Worm (Caenorhabditis elegans) whole organism, L4 larva: ENCODE measurements around the gene F35H8.12.

Experiments
- F10B5.3 ChIP-seq: sonication (generic microtip); optimal IDR thresholded peaks from 2 replicates; lab custom pipeline; 2016; ENCODE audit warnings: mild to moderate bottlenecking, missing genetic modification characterization, missing compliant biosample characterization
- F37D6.2 ChIP-seq: sonication (generic microtip); optimal IDR thresholded peaks from 2 replicates; lab custom pipeline; 2016; ENCODE audit warnings: mild to moderate bottlenecking, missing genetic modification characterization, missing compliant biosample characterization
- T20F7.1 ChIP-seq: fragments of 200-800 bp; sonication (Bioruptor generic); optimal IDR thresholded peaks from 2 replicates; lab custom pipeline; 2018; ENCODE audit warnings: mild to moderate bottlenecking, missing genetic modification characterization, missing compliant biosample characterization
- T26A8.4 ChIP-seq: fragments of 200-800 bp; sonication (Bioruptor generic); IDR thresholded peaks from 2 replicates; pipeline ENCODE4 v1.3.6; 2022; ENCODE audit warnings: missing genetic modification characterization, missing compliant biosample characterization
- Y48G9A.11 ChIP-seq: fragments of 200-800 bp; sonication (Bioruptor generic); IDR thresholded peaks from 2 replicates; pipeline ENCODE4 v1.3.6; 2022; ENCODE audit warnings: missing genetic modification reagents, missing genetic modification characterization, missing compliant biosample characterization
- Y75B8A.6 ChIP-seq: fragments of 200-800 bp; sonication (Bioruptor generic); IDR thresholded peaks from 2 replicates; pipeline ENCODE4 v1.3.6; 2022; ENCODE audit warnings: missing genetic modification reagents, missing genetic modification characterization, missing compliant biosample characterization
- ZK337.2 ChIP-seq: fragments of 200-800 bp; sonication (Bioruptor generic); IDR thresholded peaks from 2 replicates; pipeline ENCODE4 v1.3.6; 2022; ENCODE audit warnings: missing genetic modification reagents, missing genetic modification characterization, missing compliant biosample characterization
- ZK546.5 ChIP-seq, 2 experiments: sonication (generic microtip); optimal IDR thresholded peaks; 2 replicates each; lab custom pipeline; 2017; ENCODE audit warnings: missing biosample characterization in 2 of 2, missing genetic modification characterization in 2 of 2
- ama-1 ChIP-seq: fragments of 150-350 bp; optimal IDR thresholded peaks from 2 replicates; lab custom pipeline; 2014; ENCODE audit warnings: inconsistent platforms, mixed read lengths
- ceh-44 ChIP-seq: fragments of 200-800 bp; sonication (Bioruptor generic); IDR thresholded peaks from 2 replicates; pipeline ENCODE4 v1.3.6; 2022; ENCODE audit warnings: missing genetic modification reagents, missing genetic modification characterization, missing compliant biosample characterization
- ceh-62 ChIP-seq: sonication (generic microtip); optimal IDR thresholded peaks from 2 replicates; lab custom pipeline; 2017; ENCODE audit warnings: missing biosample characterization, missing genetic modification characterization
- ceh-82 ChIP-seq: sonication (generic microtip); optimal IDR thresholded peaks from 2 replicates; lab custom pipeline; 2017; ENCODE audit warnings: missing biosample characterization, missing genetic modification characterization
- ces-1 ChIP-seq: fragments of 150-350 bp; sonication (generic microtip); optimal IDR thresholded peaks from 4 replicates; lab custom pipeline; 2014; ENCODE audit warnings: missing biosample characterization, missing genetic modification reagents, missing genetic modification characterization
- ctbp-1 ChIP-seq: fragments of 200-800 bp; sonication (Bioruptor generic); IDR thresholded peaks from 2 replicates; pipeline ENCODE4 v1.3.6; 2022; ENCODE audit warnings: missing genetic modification reagents, missing genetic modification characterization, missing compliant biosample characterization
- daf-12 ChIP-seq: fragments of 150-350 bp; optimal IDR thresholded peaks from 2 replicates; lab custom pipeline; 2014; ENCODE audit warnings: missing biosample characterization, missing genetic modification reagents, missing genetic modification characterization
- daf-8 ChIP-seq: fragments of 200-800 bp; sonication (Bioruptor generic); IDR thresholded peaks from 2 replicates; pipeline ENCODE4 v1.3.6; 2022; ENCODE audit warnings: missing genetic modification characterization, missing compliant biosample characterization
- dmd-9 ChIP-seq: fragments of 200-800 bp; sonication (Bioruptor generic); IDR thresholded peaks from 2 replicates; pipeline ENCODE4 v1.3.6; 2022; ENCODE audit warnings: missing genetic modification reagents, missing genetic modification characterization, missing compliant biosample characterization
- dve-1 ChIP-seq: sonication (generic microtip); optimal IDR thresholded peaks from 2 replicates; lab custom pipeline; 2017; ENCODE audit warnings: antibody characterized with exemption, mild to moderate bottlenecking, missing genetic modification characterization, missing compliant biosample characterization; ENCODE audit not compliant: insufficient read depth
- fos-1 ChIP-seq: fragments of 150-350 bp; optimal IDR thresholded peaks from 2 replicates; lab custom pipeline; 2014; ENCODE audit warnings: missing biosample characterization, missing genetic modification characterization
- hlh-11 ChIP-seq: fragments of 200-800 bp; sonication (Bioruptor generic); optimal IDR thresholded peaks from 2 replicates; lab custom pipeline; 2018; ENCODE audit warnings: mild to moderate bottlenecking, missing genetic modification characterization, missing compliant biosample characterization
- hmg-1.1 ChIP-seq: fragments of 200-800 bp; sonication (Bioruptor generic); IDR thresholded peaks from 2 replicates; pipeline ENCODE4 v1.3.6; 2022; ENCODE audit warnings: missing genetic modification reagents, missing genetic modification characterization, missing compliant biosample characterization
- jun-1 ChIP-seq: fragments of 150-350 bp; optimal IDR thresholded peaks from 2 replicates; lab custom pipeline; 2014; ENCODE audit warnings: missing biosample characterization, missing genetic modification reagents, missing genetic modification characterization
- lim-7 ChIP-seq: fragments of 200-800 bp; sonication (Bioruptor generic); IDR thresholded peaks from 2 replicates; pipeline ENCODE4 v1.3.6; 2022; ENCODE audit warnings: missing genetic modification characterization, missing compliant biosample characterization
- lin-1 ChIP-seq: fragments of 200-800 bp; sonication (Bioruptor generic); IDR thresholded peaks from 2 replicates; pipeline ENCODE4 v1.3.6; 2022; ENCODE audit warnings: missing genetic modification reagents, missing genetic modification characterization, missing compliant biosample characterization
- lin-13 ChIP-seq: fragments of 150-350 bp; optimal IDR thresholded peaks from 2 replicates; lab custom pipeline; 2014; ENCODE audit warnings: missing biosample characterization, missing genetic modification reagents, missing genetic modification characterization
- lin-29 ChIP-seq: fragments of 200-800 bp; sonication (Bioruptor generic); IDR thresholded peaks from 2 replicates; pipeline ENCODE4 v1.3.6; 2022; ENCODE audit warnings: missing genetic modification reagents, missing genetic modification characterization, missing compliant biosample characterization
- lin-38 ChIP-seq: fragments of 200-800 bp; sonication (Bioruptor generic); IDR thresholded peaks from 2 replicates; pipeline ENCODE4 v1.3.6; 2022; ENCODE audit warnings: missing genetic modification reagents, missing genetic modification characterization, missing compliant biosample characterization
- mdt-29 ChIP-seq: fragments of 200-800 bp; sonication (Bioruptor generic); IDR thresholded peaks from 2 replicates; pipeline ENCODE4 v1.3.6; 2022; ENCODE audit warnings: missing genetic modification reagents, missing genetic modification characterization, missing compliant biosample characterization
- mep-1 ChIP-seq: fragments of 150-350 bp; sonication (generic microtip); optimal IDR thresholded peaks from 3 replicates; lab custom pipeline; 2014; ENCODE audit warnings: missing biosample characterization, missing genetic modification characterization
- mxl-2 ChIP-seq: fragments of 200-800 bp; sonication (Bioruptor generic); conservative IDR thresholded peaks from 2 replicates; pipeline ENCODE4 v1.3.6; 2022; ENCODE audit warnings: missing genetic modification reagents, missing genetic modification characterization, missing compliant biosample characterization
- mxl-3 ChIP-seq: fragments of 200-800 bp; sonication (Bioruptor generic); optimal IDR thresholded peaks from 2 replicates; lab custom pipeline; 2018; ENCODE audit warnings: mild to moderate bottlenecking, missing genetic modification characterization, missing compliant biosample characterization
- nhr-111 ChIP-seq: fragments of 200-800 bp; sonication (Bioruptor generic); optimal IDR thresholded peaks from 2 replicates; lab custom pipeline; 2018; ENCODE audit warnings: mild to moderate bottlenecking, missing genetic modification characterization, missing compliant biosample characterization
- nhr-237 ChIP-seq: sonication (generic microtip); optimal IDR thresholded peaks from 2 replicates; lab custom pipeline; 2017; ENCODE audit warnings: missing biosample characterization, missing genetic modification characterization
- nhr-41 ChIP-seq: fragments of 200-800 bp; sonication (Bioruptor generic); IDR thresholded peaks from 2 replicates; pipeline ENCODE4 v1.3.6; 2022; ENCODE audit warnings: missing genetic modification reagents, missing genetic modification characterization, missing compliant biosample characterization
- nhr-48 ChIP-seq: sonication (generic microtip); optimal IDR thresholded peaks from 2 replicates; lab custom pipeline; 2016; ENCODE audit warnings: mild to moderate bottlenecking, missing genetic modification characterization, missing compliant biosample characterization
- nhr-6 ChIP-seq: fragments of 150-350 bp; optimal IDR thresholded peaks from 2 replicates; lab custom pipeline; 2014; ENCODE audit warnings: missing biosample characterization, missing genetic modification characterization
- nhr-76 ChIP-seq: fragments of 150-350 bp; optimal IDR thresholded peaks from 2 replicates; lab custom pipeline; 2014; ENCODE audit warnings: missing biosample characterization, missing genetic modification characterization
- nhr-77 ChIP-seq: fragments of 150-350 bp; optimal IDR thresholded peaks from 2 replicates; lab custom pipeline; 2014; ENCODE audit warnings: missing biosample characterization, missing genetic modification characterization
- rbr-2 ChIP-seq: sonication (generic microtip); optimal IDR thresholded peaks from 2 replicates; lab custom pipeline; 2016; ENCODE audit warnings: missing genotype, missing genetic modification characterization, missing compliant biosample characterization
- sdz-12 ChIP-seq: fragments of 200-800 bp; sonication (Bioruptor generic); optimal IDR thresholded peaks from 2 replicates; lab custom pipeline; 2018; ENCODE audit warnings: mild to moderate bottlenecking, missing genetic modification characterization, missing compliant biosample characterization
- set-16 ChIP-seq: fragments of 200-800 bp; sonication (Bioruptor generic); IDR thresholded peaks from 2 replicates; pipeline ENCODE4 v1.3.6; 2022; ENCODE audit warnings: missing genetic modification reagents, missing genetic modification characterization, missing compliant biosample characterization
- snpc-1.2 ChIP-seq: fragments of 200-800 bp; sonication (Bioruptor generic); IDR thresholded peaks from 2 replicates; pipeline ENCODE4 v1.3.6; 2022; ENCODE audit warnings: missing genetic modification reagents, missing genetic modification characterization, missing compliant biosample characterization
- snpc-4 ChIP-seq: fragments of 150-350 bp; optimal IDR thresholded peaks from 2 replicates; lab custom pipeline; 2014; ENCODE audit warnings: missing biosample characterization, missing genetic modification characterization
- spr-1 ChIP-seq: sonication (generic microtip); optimal IDR thresholded peaks from 2 replicates; lab custom pipeline; 2016; ENCODE audit warnings: mild to moderate bottlenecking, missing genetic modification characterization, missing compliant biosample characterization
- tag-97 ChIP-seq: fragments of 200-800 bp; sonication (Bioruptor generic); IDR thresholded peaks from 2 replicates; pipeline ENCODE4 v1.3.6; 2022; ENCODE audit warnings: missing genetic modification characterization, missing compliant biosample characterization
- unc-39 ChIP-seq: sonication (generic microtip); optimal IDR thresholded peaks from 2 replicates; lab custom pipeline; 2017; ENCODE audit warnings: missing biosample characterization, missing genetic modification characterization
- unc-62 ChIP-seq, 3 experiments: fragments of 150-350 bp in 1 of 3; sonication (generic microtip); optimal IDR thresholded peaks in 2 of 3; peaks in 1 of 3; 1 replicate in 1 of 3; 2 replicates in 2 of 3; lab custom pipeline; 2014 to 2017; ENCODE audit warnings: missing biosample characterization in 3 of 3, missing genetic modification characterization in 3 of 3, missing genetic modification reagents in 3 of 3, missing genotype in 1 of 3
- vab-7 ChIP-seq: fragments of 200-800 bp; sonication (Bioruptor generic); IDR thresholded peaks from 2 replicates; pipeline ENCODE4 v1.3.6; 2022; ENCODE audit warnings: missing genetic modification reagents, missing genetic modification characterization, missing compliant biosample characterization
- zag-1 ChIP-seq: fragments of 150-350 bp; optimal IDR thresholded peaks from 2 replicates; lab custom pipeline; 2014; ENCODE audit warnings: missing biosample characterization, missing genetic modification characterization
- zip-2 ChIP-seq: fragments of 150-350 bp; optimal IDR thresholded peaks from 2 replicates; lab custom pipeline; 2014; ENCODE audit warnings: missing biosample characterization, missing genetic modification characterization
- ztf-11 ChIP-seq: fragments of 150-350 bp; optimal IDR thresholded peaks from 2 replicates; lab custom pipeline; 2014; ENCODE audit warnings: missing biosample characterization, missing genetic modification characterization

F35H8.12 gene

DNA sequence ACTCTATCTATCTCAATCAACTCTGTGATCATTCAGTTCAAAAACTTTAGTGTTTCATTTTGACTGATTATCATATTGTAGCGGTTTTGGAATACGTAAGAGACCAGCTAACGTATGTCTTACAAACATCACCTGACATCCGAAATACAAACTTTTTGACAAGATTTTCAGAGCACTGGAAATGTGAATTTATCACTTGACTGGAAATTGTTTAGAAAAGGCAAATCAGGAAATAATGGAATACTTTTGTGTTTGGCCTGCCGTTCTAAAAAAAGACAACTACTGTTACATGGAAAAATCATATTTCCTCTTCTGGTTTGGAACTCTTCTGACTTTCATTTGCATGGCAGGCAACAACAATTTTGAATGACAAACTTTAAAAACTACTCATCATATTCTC lies at the start of gene F35H8.12:
TSS of gene F35H8.12 (plus strand) at position 301 of the 400 bp plus-strand sequence.
- TF ChIP-seq nhr-41 (GFP tag; lab: Robert Waterston, UW), result no peak
- TF ChIP-seq nhr-76 (tag; lab: Kevin White, UChicago), result no peak
- TF ChIP-seq ama-1, result no peak
- no peak for TF ChIP-seq F37D6.2 (tag; lab: Kevin White, UChicago)

DNA sequence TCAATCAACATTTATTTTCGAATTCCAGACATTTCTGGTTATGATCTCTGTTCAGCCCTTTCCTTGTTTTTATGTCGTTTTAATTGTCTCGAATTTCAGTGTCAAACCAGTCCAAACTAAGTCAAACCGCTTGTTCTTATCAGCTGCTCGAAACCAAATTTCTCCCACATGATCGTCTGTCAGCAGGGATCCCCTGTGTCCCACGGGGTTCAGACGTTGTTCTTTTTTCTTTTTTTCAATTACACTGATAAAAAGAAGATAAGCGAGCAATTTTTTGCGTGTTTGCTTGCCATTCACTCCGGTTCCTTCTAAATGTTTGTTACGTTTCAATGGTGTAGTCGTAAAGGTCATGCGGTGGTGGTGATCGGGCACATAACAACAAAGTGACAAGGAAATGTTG lies 49.7 kb upstream of the F35H8.12 start:
- TF ChIP-seq mep-1 (tag; lab: Kevin White, UChicago) (no peak), ZK337.2 (GFP tag; lab: Robert Waterston, UW) (no peak), lin-1 (peak; percentile 57), nhr-237 (tag; lab: Kevin White, UChicago) (no peak), Y48G9A.11 (GFP tag; lab: Robert Waterston, UW) (no peak), ceh-82 (no peak), ztf-11 (no peak), vab-7 (no peak), mdt-29 (peak; percentile 61; the same call in 1 of the 2 replicates), mxl-2 (GFP tag; lab: Robert Waterston, UW) (no peak), F37D6.2 (tag; lab: Kevin White, UChicago) (no peak), unc-39 (no peak), hlh-11 (tag; lab: Kevin White, UChicago) (peak; percentile 87), snpc-4 (no peak), sdz-12 (GFP tag; lab: Kevin White, UChicago) (no peak), rbr-2 (no peak), mxl-3 (GFP tag; lab: Kevin White, UChicago) (no peak), Y75B8A.6 (GFP tag; lab: Robert Waterston, UW) (no peak), ZK546.5 (tag; optimal IDR thresholded peaks at IDR 0.05; lab: Kevin White, UChicago) (no peak), nhr-77 (tag; lab: Kevin White, UChicago) (peak; percentile 68), spr-1 (tag; lab: Kevin White, UChicago) (no peak), dve-1 (tag; lab: Kevin White, UChicago) (peak; percentile 91), lim-7 (GFP tag; lab: Robert Waterston, UW) (no peak), jun-1 (tag; lab: Kevin White, UChicago) (no peak), set-16 (GFP tag; lab: Robert Waterston, UW) (no peak), T20F7.1 (GFP tag; lab: Kevin White, UChicago) (peak; percentile 12), daf-8 (no peak), snpc-1.2 (GFP tag; lab: Robert Waterston, UW) (no peak), nhr-111 (no peak), ctbp-1 (GFP tag; lab: Robert Waterston, UW) (no peak), daf-12 (no peak), T26A8.4 (GFP tag; lab: Robert Waterston, UW) (no peak), ceh-62 (tag; lab: Kevin White, UChicago) (no peak), hmg-1.1 (no peak), zag-1 (tag; lab: Kevin White, UChicago) (no peak), dmd-9 (no peak), nhr-6 (peak; percentile 91), nhr-76 (tag; lab: Kevin White, UChicago) (no peak), lin-13 (GFP tag; lab: Kevin White, UChicago) (no peak), ces-1 (GFP tag; lab: Kevin White, UChicago) (no peak), fos-1 (tag; lab: Kevin White, UChicago) (no peak), nhr-48 (tag; lab: Kevin White, UChicago) (peak; percentile 66), ceh-44 (GFP tag; lab: Robert Waterston, UW) (no peak), tag-97 (GFP tag; lab: Robert Waterston, UW) (no peak), unc-62 (GFP tag; optimal IDR thresholded peaks at IDR 0.05 in 1 of 2; lab: Kevin White, UChicago) (peak in 1 of 2 experiments; percentile 55), unc-62 (tag; optimal IDR thresholded peaks at IDR 0.05; lab: Kevin White, UChicago) (no peak), lin-29 (GFP tag; lab: Robert Waterston, UW) (no peak), lin-38 (GFP tag; lab: Robert Waterston, UW) (no peak), F10B5.3 (tag; lab: Kevin White, UChicago) (no peak), zip-2 (tag; lab: Kevin White, UChicago) (no peak)
